Worm (Caenorhabditis elegans): ENCODE results near the gene C30B5.2.

The C30B5.2 gene

ce11 chrII:6230116-6230515 lies 33.1 kb downstream of the C30B5.2 start:
- no peak for TF ChIP-seq ztf-4 (tag; optimal IDR thresholded peaks at IDR 0.05)
- TF ChIP-seq ceh-82 (tag; optimal IDR thresholded peaks at IDR 0.05), result no peak
- TF ChIP-seq pha-4 (tag; optimal IDR thresholded peaks at IDR 0.05), result no peak
- no peak for TF ChIP-seq nhr-25 (tag; optimal IDR thresholded peaks at IDR 0.05)
- no peak for TF ChIP-seq daf-12 (tag; optimal IDR thresholded peaks at IDR 0.05)
- TF ChIP-seq ztf-11 (tag; optimal IDR thresholded peaks at IDR 0.05), result no peak
- TF ChIP-seq mml-1 (tag; optimal IDR thresholded peaks at IDR 0.05), result no peak
- TF ChIP-seq hmg-11 (tag; optimal IDR thresholded peaks at IDR 0.05), result no peak
- TF ChIP-seq elt-1 (tag; optimal IDR thresholded peaks at IDR 0.05), result no peak
- no peak for TF ChIP-seq nhr-76 (tag; optimal IDR thresholded peaks at IDR 0.05)
- no peak for TF ChIP-seq eor-1 (tag; optimal IDR thresholded peaks at IDR 0.05)
- no peak for TF ChIP-seq R02D3.7 (tag; optimal IDR thresholded peaks at IDR 0.05)
- TF ChIP-seq mdl-1 (tag; optimal IDR thresholded peaks at IDR 0.05), result no peak
- TF ChIP-seq fkh-10 (GFP tag; optimal IDR thresholded peaks at IDR 0.05), result no peak
- no peak for TF ChIP-seq lin-15B (tag; optimal IDR thresholded peaks at IDR 0.05)

- TF ChIP-seq nhr-25 (tag; optimal IDR thresholded peaks at IDR 0.05) (peak; percentile 30), nhr-28 (tag; optimal IDR thresholded peaks at IDR 0.05) (no peak), pha-4 (tag; optimal IDR thresholded peaks at IDR 0.05) (peak; percentile 68), elt-2 (tag; optimal IDR thresholded peaks at IDR 0.05) (peak; percentile 47)
Measured at ce11 chrII:6235432-6236092, 38.6 kb downstream of the C30B5.2 start, which contains the start of gene T24H7.9. Gene T24H7.9 (minus strand): TSS chrII:6235505.

ce11 chrII:6236093-6236945 lies 39.3 kb downstream of the C30B5.2 start:
- peak; percentile 81 for TF ChIP-seq elt-1 (tag; optimal IDR thresholded peaks at IDR 0.05)
- TF ChIP-seq nhr-67 (tag; optimal IDR thresholded peaks at IDR 0.05), result no peak
- TF ChIP-seq pha-4 (tag; optimal IDR thresholded peaks at IDR 0.05), result peak; percentile 87

ce11 chrII:6241758-6242157 lies 44.8 kb downstream of the C30B5.2 start, which contains the start of gene T24H7.8:
Gene T24H7.8 (plus strand): TSS chrII:6242058.
- no peak for TF ChIP-seq ceh-16 (tag; optimal IDR thresholded peaks at IDR 0.05)
- TF ChIP-seq nhr-12 (tag; optimal IDR thresholded peaks at IDR 0.05), result no peak
- no peak for TF ChIP-seq ztf-4 (tag; optimal IDR thresholded peaks at IDR 0.05)
- TF ChIP-seq mdl-1 (tag; optimal IDR thresholded peaks at IDR 0.05), result no peak
- no peak for TF ChIP-seq ceh-9 (tag; optimal IDR thresholded peaks at IDR 0.05)
- TF ChIP-seq jun-1 (tag; optimal IDR thresholded peaks at IDR 0.05), result no peak
- no peak for TF ChIP-seq nhr-43 (tag; optimal IDR thresholded peaks at IDR 0.05; ENCODE audit: poor library complexity, severe bottlenecking)
- no peak for TF ChIP-seq nhr-25 (tag; optimal IDR thresholded peaks at IDR 0.05)
- no peak for TF ChIP-seq nhr-67 (tag; optimal IDR thresholded peaks at IDR 0.05)
- no peak for TF ChIP-seq unc-62 (GFP tag; optimal IDR thresholded peaks at IDR 0.05)
- TF ChIP-seq nhr-237 (tag; optimal IDR thresholded peaks at IDR 0.05), result no peak
- TF ChIP-seq lin-39 (tag; optimal IDR thresholded peaks at IDR 0.05), result no peak

ce11 chrII:6244171-6244570 lies 47.2 kb downstream of the C30B5.2 start, which contains the start of gene tat-4:
Gene tat-4 (minus strand): TSS chrII:6244287.
- TF ChIP-seq unc-39 (tag; optimal IDR thresholded peaks at IDR 0.05) (no peak), pqm-1 (tag; optimal IDR thresholded peaks at IDR 0.05) (peak; percentile 69), elt-2 (tag; optimal IDR thresholded peaks at IDR 0.05) (peak; percentile 49)

- no peak for TF ChIP-seq nhr-11 (tag; optimal IDR thresholded peaks at IDR 0.05)
- TF ChIP-seq hmg-11 (tag; optimal IDR thresholded peaks at IDR 0.05), result no peak
- no peak for TF ChIP-seq elt-3 (tag; optimal IDR thresholded peaks at IDR 0.05)
- no peak for TF ChIP-seq mdl-1 (tag; optimal IDR thresholded peaks at IDR 0.05)
- no peak for TF ChIP-seq fos-1 (tag; optimal IDR thresholded peaks at IDR 0.05)
- TF ChIP-seq nhr-76 (tag; optimal IDR thresholded peaks at IDR 0.05), result no peak
- no peak for TF ChIP-seq tbx-2 (tag; optimal IDR thresholded peaks at IDR 0.05)
- no peak for TF ChIP-seq ceh-82 (tag; optimal IDR thresholded peaks at IDR 0.05)
- TF ChIP-seq aly-2 (tag; optimal IDR thresholded peaks at IDR 0.05), result no peak
- no peak for TF ChIP-seq skn-1 (tag; optimal IDR thresholded peaks at IDR 0.05)
Measured at ce11 chrII:6245199-6245702, 48.3 kb downstream of the C30B5.2 start, which contains the start of gene blos-4. Gene blos-4 (plus strand): TSS chrII:6245249.
